Worm (Caenorhabditis elegans) whole organism, dauer: Measurements from ENCODE around the gene fan-1.

Source experiments
- unc-62 ChIP-seq: sonication (generic microtip); optimal IDR thresholded peaks from 2 replicates; lab custom pipeline; 2017; ENCODE audit warnings: missing biosample characterization, missing genetic modification reagents, missing genetic modification characterization

The fan-1 gene

DNA sequence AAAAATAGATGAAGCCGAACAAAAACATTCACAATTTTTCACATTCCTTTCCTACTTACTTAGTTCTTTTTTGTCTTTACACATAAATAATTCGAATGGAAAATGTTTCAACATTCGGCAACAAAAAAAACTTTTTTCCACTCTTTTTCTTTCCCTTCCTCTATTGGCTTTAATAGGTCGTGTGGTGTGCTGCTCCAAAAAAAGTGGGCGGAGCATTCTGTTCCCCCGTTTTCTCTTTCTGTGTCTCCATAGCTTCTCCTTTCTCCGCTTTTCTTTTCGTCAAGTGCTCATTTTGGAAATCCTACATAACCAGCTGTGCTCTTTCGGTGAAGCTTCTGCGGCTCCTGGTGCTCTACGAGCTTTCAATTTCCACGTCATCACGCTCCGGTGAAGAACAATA lies 7.1 kb upstream of the fan-1 start, which contains the start of gene C01G5.25:
Gene C01G5.25, plus strand, starts transcription at position 250 of the 400 bp plus-strand sequence.
- TF ChIP-seq unc-62 (GFP tag; lab: Kevin White, UChicago): no peak

DNA sequence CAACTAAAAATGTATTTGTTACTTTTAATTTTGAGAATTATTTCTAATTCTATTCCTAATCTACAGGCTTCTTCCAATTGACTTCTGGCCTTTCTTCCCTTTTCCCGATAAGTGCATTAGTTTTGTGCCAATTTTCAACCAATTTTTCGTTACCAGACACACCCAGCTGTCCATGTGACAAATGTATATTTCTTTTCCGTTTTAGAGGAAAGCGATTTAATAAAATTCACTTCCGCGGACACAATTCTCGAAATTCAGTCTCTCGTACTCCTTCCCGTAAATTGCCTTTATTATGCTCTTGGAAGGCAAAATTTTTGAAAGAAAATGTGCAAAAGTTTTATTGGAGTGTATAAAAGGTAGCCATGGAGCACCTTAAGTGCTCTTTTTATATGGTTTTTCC lies 5.5 kb upstream of the fan-1 start:
- TF ChIP-seq unc-62 (GFP tag; lab: Kevin White, UChicago): no peak

DNA sequence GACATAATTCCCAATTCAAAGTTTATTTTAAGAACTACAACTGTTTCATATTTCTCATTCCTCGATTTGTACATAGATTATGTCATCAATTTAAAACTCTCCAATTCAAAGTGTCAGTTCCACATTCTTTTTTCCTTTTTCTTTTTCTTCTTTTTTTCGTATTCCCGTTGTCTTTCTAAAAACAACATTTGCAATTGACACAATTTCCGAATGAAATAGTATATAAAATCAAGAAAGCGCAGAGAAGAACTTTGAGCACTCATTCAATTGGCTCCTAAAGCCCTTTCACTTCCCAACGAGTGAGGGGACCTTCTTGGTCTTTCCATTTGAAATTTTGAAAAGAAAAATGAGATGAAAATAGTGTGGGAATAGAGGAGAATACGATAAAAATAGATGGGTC lies 1.1 kb upstream of the fan-1 start:
- no peak for TF ChIP-seq unc-62 (GFP tag; lab: Kevin White, UChicago)

ce11 chrIV:6552036-6552435 lies 3.5 kb downstream of the fan-1 start:
- TF ChIP-seq unc-62 (GFP tag; lab: Kevin White, UChicago): no peak

DNA sequence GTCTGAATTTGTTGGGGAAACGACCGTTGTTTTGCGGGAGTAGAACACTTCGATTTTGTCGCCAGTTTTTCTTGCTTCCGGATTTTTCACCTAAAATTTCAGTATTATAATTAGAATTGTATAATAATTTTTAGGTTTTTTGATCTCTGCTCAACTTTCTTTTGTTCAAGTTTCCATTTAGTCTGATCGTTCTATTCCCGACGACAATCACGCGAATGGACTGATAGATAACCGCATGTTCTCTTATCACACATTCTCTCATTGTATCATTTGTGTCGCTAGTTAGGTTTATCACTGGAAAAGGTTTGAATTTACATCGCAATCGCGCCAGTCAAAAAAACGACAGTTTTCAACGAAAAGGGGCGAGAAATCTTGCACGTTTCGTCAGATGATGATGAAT lies 6.4 kb downstream of the fan-1 start:
- TF ChIP-seq unc-62 (GFP tag; lab: Kevin White, UChicago): no peak

DNA sequence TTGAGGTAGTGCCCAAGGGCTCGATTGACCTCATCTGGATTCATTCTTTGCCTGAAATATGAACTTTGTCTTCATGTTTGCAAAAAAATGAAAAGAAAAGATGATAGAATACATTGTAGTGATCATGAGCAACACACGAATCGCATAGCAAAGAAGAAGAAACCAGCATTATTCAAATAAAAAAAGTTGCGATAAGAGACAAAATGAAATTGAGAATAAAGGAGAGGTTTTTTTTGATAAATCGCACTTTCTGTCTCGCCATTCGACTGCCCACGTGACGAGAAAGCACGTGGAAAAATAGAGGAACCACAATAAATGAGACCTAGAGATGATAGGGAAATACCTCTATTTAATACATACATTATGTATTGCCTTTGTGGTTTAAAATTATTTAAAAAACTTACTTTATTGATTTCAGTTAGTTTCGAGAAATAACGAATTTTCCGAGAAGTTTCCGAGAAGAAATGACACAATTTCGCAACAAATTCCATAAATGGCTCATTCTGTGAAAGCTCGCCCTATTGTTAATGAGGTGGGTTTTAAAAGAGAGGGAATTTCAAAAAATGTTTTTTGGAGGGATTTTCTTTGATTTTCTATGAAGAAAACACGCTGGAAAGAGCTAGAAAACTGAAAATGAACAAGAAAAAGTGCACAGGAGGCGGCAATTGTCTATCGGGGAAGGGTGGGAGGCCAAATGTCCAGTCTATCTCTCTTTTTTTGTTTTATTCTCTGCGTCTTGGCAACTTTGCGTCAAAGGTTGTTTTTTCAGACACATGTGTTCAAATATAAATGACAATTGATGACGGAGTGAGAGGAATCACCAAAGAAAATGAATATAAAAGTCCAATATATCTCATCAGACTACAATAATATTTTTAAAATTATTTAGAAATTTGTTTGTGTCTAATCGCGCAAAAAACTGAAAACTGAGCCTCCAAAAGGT lies 7.2 kb downstream of the fan-1 start, which contains the start of gene paqr-1:
Gene paqr-1, minus strand, starts transcription at position 51 of the 943 bp plus-strand sequence.
- TF ChIP-seq unc-62 (GFP tag; lab: Kevin White, UChicago): no peak

DNA sequence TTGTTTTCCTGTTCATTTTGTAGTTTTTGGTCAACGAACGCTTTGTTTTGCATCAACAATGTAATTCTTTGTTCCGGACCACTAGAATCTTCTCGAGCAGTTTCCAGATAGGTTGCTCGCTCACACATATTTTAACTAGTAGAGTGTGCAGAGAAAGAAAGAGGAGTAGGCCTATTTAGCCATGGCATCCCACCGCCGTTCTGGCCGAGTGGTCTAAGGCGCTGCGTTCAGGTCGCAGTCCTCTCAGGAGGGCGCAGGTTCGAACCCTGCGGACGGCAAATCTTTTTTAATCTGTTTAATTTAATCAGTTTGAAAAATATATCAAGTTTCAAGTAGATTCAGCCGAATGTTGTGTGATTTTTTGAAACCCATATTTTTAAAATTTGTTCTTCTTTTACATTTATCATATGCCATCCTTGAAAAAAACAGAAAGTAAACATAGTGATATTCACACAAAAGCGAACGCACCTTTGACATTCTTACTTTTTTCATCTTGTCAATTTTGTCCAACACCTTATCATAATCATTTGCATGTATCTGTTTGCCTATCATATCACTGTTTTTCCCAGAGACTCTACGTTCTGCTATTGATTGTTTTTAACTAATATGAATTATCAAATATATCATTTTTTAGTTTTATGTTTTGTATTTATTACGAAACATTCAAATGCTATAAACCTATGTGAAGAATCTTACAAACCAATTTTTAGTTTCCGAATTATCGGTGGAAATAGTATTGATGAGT lies 8.3 kb downstream of the fan-1 start, which contains the start of gene try-3:
Gene try-3, plus strand, starts transcription at position 532 of the 745 bp plus-strand sequence.
- no peak for TF ChIP-seq unc-62 (GFP tag; lab: Kevin White, UChicago)

ce11 chrIV:6560434-6560833 lies 11.9 kb downstream of the fan-1 start, which contains the start of gene best-9:
Gene best-9, plus strand, starts transcription at chrIV:6560734.
- TF ChIP-seq unc-62 (GFP tag; lab: Kevin White, UChicago): no peak

DNA sequence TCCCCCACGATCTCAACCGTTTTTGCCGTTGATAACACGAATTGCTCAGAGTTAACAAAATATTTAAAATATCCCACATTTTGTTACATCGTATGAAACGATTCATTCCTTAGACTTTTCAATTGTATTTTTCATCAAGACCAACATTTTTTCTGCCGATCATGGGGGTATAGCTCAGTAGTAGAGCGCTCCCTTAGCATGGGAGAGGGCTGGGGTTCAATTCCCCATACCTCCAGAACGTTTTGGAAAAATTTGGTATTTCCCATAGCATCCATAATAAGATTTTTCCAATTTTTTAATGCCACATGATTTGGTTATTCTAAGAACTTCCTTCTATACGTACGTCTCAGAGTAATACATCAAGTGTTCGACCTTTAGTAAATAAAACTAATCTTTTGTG lies 13.6 kb downstream of the fan-1 start:
- TF ChIP-seq unc-62 (GFP tag; lab: Kevin White, UChicago): no peak

ce11 chrIV:6565605-6566004 lies 17.1 kb downstream of the fan-1 start:
- no peak for TF ChIP-seq unc-62 (GFP tag; lab: Kevin White, UChicago)

DNA sequence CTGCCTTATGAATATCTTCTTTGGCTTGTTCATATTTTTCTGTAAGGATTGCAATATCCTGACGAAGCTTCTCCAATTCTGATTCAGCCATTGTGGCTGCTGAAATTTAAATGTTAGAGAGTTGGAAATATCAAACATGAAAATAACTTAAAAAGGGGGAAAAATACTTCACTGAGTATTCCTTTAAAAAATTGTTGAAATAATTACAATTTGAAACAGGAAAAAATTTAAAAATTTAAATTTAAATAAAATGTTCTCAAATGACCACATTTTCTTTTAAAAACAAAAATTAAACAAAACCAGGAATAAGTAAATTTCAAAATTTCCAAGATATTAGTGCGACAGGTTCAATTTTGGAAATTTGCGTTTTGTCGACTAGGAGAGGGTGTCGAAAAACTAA lies 23.8 kb downstream of the fan-1 start, which contains the start of gene bicd-1:
Gene bicd-1, minus strand, starts transcription at position 101 of the 400 bp plus-strand sequence.
- TF ChIP-seq unc-62 (GFP tag; lab: Kevin White, UChicago): no peak

DNA sequence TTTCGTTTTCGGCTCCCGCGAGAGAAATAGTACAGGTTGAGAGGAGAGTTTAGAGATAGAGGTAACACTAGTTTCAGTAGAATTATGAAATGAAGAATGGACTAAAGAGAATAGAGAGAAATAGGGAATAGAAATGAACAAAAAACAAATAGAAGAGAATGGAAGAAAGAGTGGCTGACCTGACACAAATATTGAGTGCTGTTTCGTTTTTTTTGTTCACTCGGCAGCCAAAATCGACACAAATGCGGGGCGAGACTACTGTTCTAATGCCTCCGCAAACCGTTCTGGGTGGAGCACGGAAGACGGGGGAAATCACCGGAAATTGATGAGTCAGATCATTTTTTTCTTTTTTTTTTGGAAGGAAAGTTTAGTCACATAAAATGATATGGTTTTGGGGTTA lies 24.2 kb downstream of the fan-1 start:
- TF ChIP-seq unc-62 (GFP tag; lab: Kevin White, UChicago): no peak

ce11 chrIV:6574343-6574742 lies 25.9 kb downstream of the fan-1 start:
- TF ChIP-seq unc-62 (GFP tag; lab: Kevin White, UChicago): no peak

DNA sequence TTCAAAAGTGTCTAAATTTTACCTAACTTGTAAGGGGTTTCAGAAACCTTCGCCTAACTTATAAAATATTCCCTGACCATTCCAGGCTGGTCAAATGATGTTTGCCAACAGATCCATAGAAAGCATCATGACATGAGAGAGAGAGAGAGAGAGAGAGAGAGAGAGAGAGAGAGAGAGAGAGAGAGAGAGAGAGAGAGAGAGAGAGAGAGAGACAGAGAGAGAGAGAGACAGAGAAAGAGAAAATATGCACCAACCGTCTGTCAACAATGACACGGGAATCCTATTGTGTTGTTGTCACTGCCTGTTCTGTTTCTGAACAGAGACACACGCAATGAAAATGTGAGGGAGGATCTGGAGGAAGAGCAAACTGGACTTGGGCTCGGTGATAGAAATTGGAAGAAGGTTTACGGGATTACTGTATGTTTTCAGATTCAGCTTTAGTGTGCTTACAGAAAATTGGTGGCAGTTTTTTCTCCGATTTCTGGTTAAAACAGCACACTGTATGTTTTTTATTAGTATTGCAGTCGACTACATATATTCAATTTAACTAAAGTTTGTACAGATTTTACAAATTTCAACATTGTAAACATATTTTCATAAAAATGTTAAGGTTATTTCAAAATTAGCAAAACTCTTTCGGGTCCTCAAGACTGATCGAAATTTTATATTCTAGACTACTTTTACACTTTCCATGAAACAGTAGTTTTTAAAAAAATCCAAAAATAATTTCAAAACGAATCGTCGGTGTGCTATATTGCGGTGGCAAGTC lies 27.7 kb downstream of the fan-1 start:
- TF ChIP-seq unc-62 (GFP tag; lab: Kevin White, UChicago): no peak

DNA sequence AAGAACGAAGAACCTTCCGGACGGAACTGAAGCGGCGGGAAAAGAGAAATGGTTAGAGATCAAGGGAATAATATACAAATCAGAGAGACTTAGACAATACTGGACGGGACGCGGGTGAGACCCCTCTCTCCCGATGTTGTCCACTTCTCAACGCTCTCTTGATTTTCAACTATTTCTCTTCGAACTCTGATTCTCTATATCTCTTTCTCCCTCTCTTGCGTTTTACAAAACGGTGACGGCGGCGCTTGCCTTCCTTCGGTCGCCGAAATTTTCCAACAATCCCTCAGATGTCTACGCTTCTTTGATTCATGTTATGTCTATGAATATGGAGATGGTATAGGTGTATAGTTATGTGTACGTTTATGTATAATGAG lies 28.2 kb downstream of the fan-1 start:
- no peak for TF ChIP-seq unc-62 (GFP tag; lab: Kevin White, UChicago)
